Worm (Caenorhabditis elegans): ENCODE data around the gene fbxb-111.

fbxb-111 gene

DNA sequence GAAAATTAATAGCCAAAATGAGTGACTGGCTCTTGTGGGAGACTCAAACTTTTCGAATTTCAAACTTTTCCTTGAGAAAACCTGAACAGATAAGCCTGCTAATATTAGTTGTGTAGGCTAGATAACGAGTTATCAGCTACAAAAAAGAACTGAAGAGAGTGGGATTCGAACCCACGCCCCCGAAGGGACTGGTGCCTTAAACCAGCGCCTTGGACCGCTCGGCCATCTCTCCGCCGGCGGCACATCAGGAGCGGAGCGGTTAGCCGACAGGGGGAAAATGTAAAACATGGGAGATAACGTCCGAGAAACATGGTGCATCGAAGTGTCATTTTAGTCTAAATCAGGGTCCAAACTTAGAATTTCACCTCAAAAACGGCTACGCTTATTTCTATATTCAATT lies 39.2 kb downstream of the fbxb-111 start (continued):
- TF ChIP-seq him-1 (tag; optimal IDR thresholded peaks at IDR 0.05): peak; percentile 59
- peak; percentile 50 for TF ChIP-seq rpc-1 (optimal IDR thresholded peaks at IDR 0.05)
- peak; percentile 75 for TF ChIP-seq rpc-1 (tag; optimal IDR thresholded peaks at IDR 0.05)
- no peak for TF ChIP-seq sptf-2 (GFP tag; optimal IDR thresholded peaks at IDR 0.05)
- peak; percentile 14 for TF ChIP-seq ztf-18 (tag; optimal IDR thresholded peaks at IDR 0.05)
- TF ChIP-seq egl-44 (GFP tag; IDR thresholded peaks at IDR 0.05): no peak
- no peak for TF ChIP-seq snpc-4 (GFP tag; optimal IDR thresholded peaks at IDR 0.05)
- peak in 2 of 4 experiments; percentile 2 to 20 for TF ChIP-seq snpc-4 (tag; optimal IDR thresholded peaks at IDR 0.05)
- TF ChIP-seq B0261.1 (tag; optimal IDR thresholded peaks at IDR 0.05): peak; percentile 74
- TF ChIP-seq ztf-22 (GFP tag; optimal IDR thresholded peaks at IDR 0.05): no peak
- peak; percentile 55 for TF ChIP-seq hmg-1.2 (GFP tag; IDR thresholded peaks at IDR 0.05)

DNA sequence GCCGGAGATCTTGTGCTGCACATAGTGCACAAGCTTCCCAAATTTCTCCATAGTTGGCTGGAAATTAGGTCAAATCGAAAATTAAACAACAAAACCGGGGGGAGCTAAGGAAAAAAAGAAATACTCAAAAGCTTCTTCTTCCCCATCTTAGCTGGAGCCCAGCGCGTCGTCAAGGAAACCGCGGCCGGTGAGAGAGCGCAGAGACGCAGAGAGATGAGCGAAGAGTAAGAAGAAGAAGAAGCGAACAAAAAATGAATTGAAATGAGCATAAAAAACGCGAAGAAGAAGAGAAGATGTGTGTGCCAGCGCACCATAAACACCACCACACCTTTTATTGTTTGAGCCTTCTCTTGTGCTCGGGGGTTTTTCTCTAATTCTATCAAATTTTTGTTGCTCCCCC lies 39.6 kb downstream of the fbxb-111 start, which contains the start of gene wdr-31:
TSS of gene wdr-31 (minus strand) at position 101 of the 400 bp plus-strand sequence.
- TF ChIP-seq ztf-26 (tag; optimal IDR thresholded peaks at IDR 0.05): no peak
- no peak for TF ChIP-seq tbp1 (GFP tag; optimal IDR thresholded peaks at IDR 0.05)
- no peak for TF ChIP-seq hlh-12 (tag; optimal IDR thresholded peaks at IDR 0.05)
- no peak for TF ChIP-seq ztf-28 (GFP tag; IDR thresholded peaks at IDR 0.05)

DNA sequence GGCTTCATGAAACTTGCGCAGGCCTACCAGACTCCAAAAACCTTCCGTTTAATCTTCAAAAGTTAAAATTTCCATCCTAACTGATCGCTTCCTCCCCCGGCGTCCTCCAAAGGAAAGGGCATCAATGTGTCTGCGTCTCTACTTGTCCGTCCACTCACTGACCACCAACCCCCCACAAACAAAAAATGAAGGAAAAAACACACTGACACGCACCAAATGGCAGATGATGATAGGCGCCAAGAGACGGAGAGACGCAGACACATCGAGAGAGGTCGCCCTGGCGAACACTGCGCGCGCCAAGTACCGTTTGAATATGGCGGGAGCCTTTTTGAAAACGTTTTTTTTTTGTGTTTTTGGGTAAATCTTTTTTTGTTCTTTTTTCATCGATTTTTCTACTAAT lies 40.1 kb downstream of the fbxb-111 start:
- peak; percentile 61; the same call in 1 of the 2 replicates for TF ChIP-seq hmg-1.2 (GFP tag; IDR thresholded peaks at IDR 0.05)
- no peak for TF ChIP-seq egrh-3 (GFP tag; IDR thresholded peaks at IDR 0.05)
- no peak for TF ChIP-seq T07F8.4 (tag; optimal IDR thresholded peaks at IDR 0.05)
- TF ChIP-seq cebp-2 (GFP tag; IDR thresholded peaks at IDR 0.05): 0 out of 2 replicates have a peak, but pooled peaks have one; percentile 12
- 0 out of 2 replicates have a peak, but pooled peaks have one; percentile 23 for TF ChIP-seq madf-3 (GFP tag; IDR thresholded peaks at IDR 0.05)
- TF ChIP-seq zfh-2 (GFP tag; conservative IDR thresholded peaks at IDR 0.05): peak; percentile 39; the same call in 1 of the 2 replicates
- TF ChIP-seq cebp-1 (GFP tag; IDR thresholded peaks at IDR 0.05): no peak
- TF ChIP-seq cebp-1 (tag; optimal IDR thresholded peaks at IDR 0.05): peak; percentile 10
- no peak for TF ChIP-seq ztf-6 (GFP tag; IDR thresholded peaks at IDR 0.05)
- TF ChIP-seq tbx-9 (tag; optimal IDR thresholded peaks at IDR 0.05; ENCODE audit: borderline replicate concordance): no peak

- TF ChIP-seq rec-8 (tag; optimal IDR thresholded peaks at IDR 0.05) (no peak), hsf-1 (GFP tag; IDR thresholded peaks at IDR 0.05) (no peak), chd-7 (tag; optimal IDR thresholded peaks at IDR 0.05) (no peak), mxl-1 (tag; optimal IDR thresholded peaks at IDR 0.05) (no peak), dpl-1 (GFP tag; optimal IDR thresholded peaks at IDR 0.05) (no peak), nhr-120 (GFP tag; IDR thresholded peaks at IDR 0.05) (no peak), egl-44 (GFP tag; IDR thresholded peaks at IDR 0.05) (no peak), xnd-1 (tag; optimal IDR thresholded peaks at IDR 0.05) (no peak), unc-130 (GFP tag; optimal IDR thresholded peaks at IDR 0.05) (no peak), nfya-1 (tag; optimal IDR thresholded peaks at IDR 0.05; ENCODE audit: borderline replicate concordance, insufficient read depth) (no peak), lin-54 (GFP tag; optimal IDR thresholded peaks at IDR 0.05) (no peak), egrh-3 (GFP tag; IDR thresholded peaks at IDR 0.05) (no peak), hlh-12 (tag; optimal IDR thresholded peaks at IDR 0.05) (no peak), snpc-1.3 (tag; optimal IDR thresholded peaks at IDR 0.05; ENCODE audit: insufficient read depth) (no peak), B0035.1 (tag; optimal IDR thresholded peaks at IDR 0.05) (no peak), lin-26 (GFP tag; IDR thresholded peaks at IDR 0.05) (no peak)
Observed at ce11 chrII:2734266-2734665, 40.5 kb downstream of the fbxb-111 start.

All from whole organism, young adult.